Fruit fly (Drosophila melanogaster): Measurements from ENCODE around the gene CG3246.

CG3246 gene

dm6 chr2L:3483672-3484071 lies 21.9 kb upstream of the CG3246 start:
- TF ChIP-seq Hnf4 (GFP tag; optimal IDR thresholded peaks at IDR 0.05) (no peak), Dfd (GFP tag; optimal IDR thresholded peaks at IDR 0.05) (no peak), pan (optimal IDR thresholded peaks at IDR 0.05) (no peak), CrebA (GFP tag; optimal IDR thresholded peaks at IDR 0.05; ENCODE audit: borderline replicate concordance) (no peak), CG9705 (GFP tag; optimal IDR thresholded peaks at IDR 0.05) (no peak), Hr83 (GFP tag; optimal IDR thresholded peaks at IDR 0.05; ENCODE audit: poor library complexity, severe bottlenecking) (no peak)

- peak; percentile 18 for TF ChIP-seq Sp1 (GFP tag; optimal IDR thresholded peaks at IDR 0.05)
- TF ChIP-seq Rel (GFP tag; optimal IDR thresholded peaks at IDR 0.05), result no peak
- TF ChIP-seq Rel (tag; optimal IDR thresholded peaks at IDR 0.05), result no peak
- peak; percentile 19 for TF ChIP-seq HLH106 (tag; optimal IDR thresholded peaks at IDR 0.05)
Observed at dm6 chr2L:3482712-3483111, 21.0 kb upstream of the CG3246 start.

- TF ChIP-seq brk (GFP tag; optimal IDR thresholded peaks at IDR 0.05) (no peak), CG32264 (GFP tag; optimal IDR thresholded peaks at IDR 0.05) (no peak), Mio (GFP tag; optimal IDR thresholded peaks at IDR 0.05) (no peak), Jra (GFP tag; optimal IDR thresholded peaks at IDR 0.05) (no peak), Abd-B (GFP tag; optimal IDR thresholded peaks at IDR 0.05) (no peak), dl (GFP tag; optimal IDR thresholded peaks at IDR 0.05; ENCODE audit: insufficient read depth in 1 of 2, partially characterized antibody in 2 of 2) (no peak), br (GFP tag; optimal IDR thresholded peaks at IDR 0.05) (no peak), Hr83 (GFP tag; optimal IDR thresholded peaks at IDR 0.05; ENCODE audit: poor library complexity, severe bottlenecking) (no peak), N (GFP tag; optimal IDR thresholded peaks at IDR 0.05) (no peak), Myc (optimal IDR thresholded peaks at IDR 0.05) (no peak), Sp1 (GFP tag; optimal IDR thresholded peaks at IDR 0.05) (no peak), jim (GFP tag; optimal IDR thresholded peaks at IDR 0.05) (no peak), Dif (GFP tag; optimal IDR thresholded peaks at IDR 0.05; ENCODE audit: partially characterized antibody) (no peak), dmrt93B (GFP tag; optimal IDR thresholded peaks at IDR 0.05) (no peak)
Observed at dm6 chr2L:3482037-3482436, 20.3 kb upstream of the CG3246 start.

- TF ChIP-seq Dfd (GFP tag; optimal IDR thresholded peaks at IDR 0.05) (no peak), rgr (GFP tag; optimal IDR thresholded peaks at IDR 0.05) (no peak), sv (GFP tag; optimal IDR thresholded peaks at IDR 0.05) (no peak), Rel (GFP tag; optimal IDR thresholded peaks at IDR 0.05) (no peak), Rel (tag; optimal IDR thresholded peaks at IDR 0.05) (no peak), Jra (GFP tag; optimal IDR thresholded peaks at IDR 0.05) (no peak), Sp1 (GFP tag; optimal IDR thresholded peaks at IDR 0.05) (no peak), Hnf4 (GFP tag; optimal IDR thresholded peaks at IDR 0.05) (peak; percentile 27), CG32264 (GFP tag; optimal IDR thresholded peaks at IDR 0.05) (no peak), dl (GFP tag; optimal IDR thresholded peaks at IDR 0.05; ENCODE audit: insufficient read depth in 1 of 2, partially characterized antibody in 2 of 2) (no peak), lola (GFP tag; optimal IDR thresholded peaks at IDR 0.05) (no peak), fru (GFP tag; optimal IDR thresholded peaks at IDR 0.05) (no peak), HLH106 (tag; optimal IDR thresholded peaks at IDR 0.05) (no peak), br (GFP tag; optimal IDR thresholded peaks at IDR 0.05) (no peak), brk (GFP tag; optimal IDR thresholded peaks at IDR 0.05) (peak; percentile 25), Myc (optimal IDR thresholded peaks at IDR 0.05) (peak; percentile 91), tai (GFP tag; optimal IDR thresholded peaks at IDR 0.05) (no peak)
Observed at dm6 chr2L:3480443-3480839, 18.7 kb upstream of the CG3246 start.

dm6 chr2L:3479697-3480442 lies 18.1 kb upstream of the CG3246 start:
- TF ChIP-seq Dif (GFP tag; optimal IDR thresholded peaks at IDR 0.05; ENCODE audit: partially characterized antibody), result no peak
- TF ChIP-seq N (GFP tag; optimal IDR thresholded peaks at IDR 0.05), result no peak
- no peak for TF ChIP-seq br (GFP tag; optimal IDR thresholded peaks at IDR 0.05)
- TF ChIP-seq h (GFP tag; optimal IDR thresholded peaks at IDR 0.05), result peak; percentile 62
- no peak for TF ChIP-seq dmrt93B (GFP tag; optimal IDR thresholded peaks at IDR 0.05)
- TF ChIP-seq dl (GFP tag; optimal IDR thresholded peaks at IDR 0.05; ENCODE audit: insufficient read depth in 1 of 2, partially characterized antibody in 2 of 2), result no peak
- peak; percentile 26 for TF ChIP-seq Hnf4 (GFP tag; optimal IDR thresholded peaks at IDR 0.05)
- TF ChIP-seq Mio (GFP tag; optimal IDR thresholded peaks at IDR 0.05), result no peak
- TF ChIP-seq CG32264 (GFP tag; optimal IDR thresholded peaks at IDR 0.05), result no peak
- TF ChIP-seq Dfd (GFP tag; optimal IDR thresholded peaks at IDR 0.05), result no peak
- TF ChIP-seq brk (GFP tag; optimal IDR thresholded peaks at IDR 0.05), result no peak
- no peak for TF ChIP-seq CrebA (GFP tag; optimal IDR thresholded peaks at IDR 0.05; ENCODE audit: borderline replicate concordance)
- TF ChIP-seq tai (GFP tag; optimal IDR thresholded peaks at IDR 0.05), result no peak
- TF ChIP-seq HLH106 (tag; optimal IDR thresholded peaks at IDR 0.05), result no peak
- TF ChIP-seq OdsH (GFP tag; optimal IDR thresholded peaks at IDR 0.05), result no peak
- TF ChIP-seq lola (GFP tag; optimal IDR thresholded peaks at IDR 0.05), result no peak
- peak; percentile 53 for TF ChIP-seq woc (GFP tag; optimal IDR thresholded peaks at IDR 0.05)
- no peak for TF ChIP-seq usp (GFP tag; optimal IDR thresholded peaks at IDR 0.05)
- TF ChIP-seq Rel (GFP tag; optimal IDR thresholded peaks at IDR 0.05), result no peak
- TF ChIP-seq Rel (tag; optimal IDR thresholded peaks at IDR 0.05), result peak; percentile 78
- TF ChIP-seq CG9705 (GFP tag; optimal IDR thresholded peaks at IDR 0.05), result no peak
- TF ChIP-seq Hr78 (GFP tag; optimal IDR thresholded peaks at IDR 0.05), result no peak
- no peak for TF ChIP-seq GATAd (GFP tag; optimal IDR thresholded peaks at IDR 0.05)
- no peak for TF ChIP-seq Sp1 (GFP tag; optimal IDR thresholded peaks at IDR 0.05)
- no peak for TF ChIP-seq dsf (GFP tag; optimal IDR thresholded peaks at IDR 0.05; ENCODE audit: borderline replicate concordance)
- TF ChIP-seq rgr (GFP tag; optimal IDR thresholded peaks at IDR 0.05), result no peak
- TF ChIP-seq Abd-B (GFP tag; optimal IDR thresholded peaks at IDR 0.05), result no peak
- TF ChIP-seq Myc (optimal IDR thresholded peaks at IDR 0.05), result no peak
- TF ChIP-seq Jra (GFP tag; optimal IDR thresholded peaks at IDR 0.05), result peak; percentile 51
- TF ChIP-seq pan (optimal IDR thresholded peaks at IDR 0.05), result no peak
- no peak for TF ChIP-seq jim (GFP tag; optimal IDR thresholded peaks at IDR 0.05)
- peak; percentile 50 for TF ChIP-seq Hr83 (GFP tag; optimal IDR thresholded peaks at IDR 0.05; ENCODE audit: poor library complexity, severe bottlenecking)

All from whole organism, wandering third instar larva.